Worm (Caenorhabditis elegans) whole organism, L1 larva: ENCODE measurements around the gene Y6E2A.7.

ENCODE experiments used
- ces-1 ChIP-seq: fragments of 150-350 bp; optimal IDR thresholded peaks from 2 replicates; lab custom pipeline; 2014; ENCODE audit warnings: missing biosample characterization, missing genetic modification reagents, missing genetic modification characterization
- pag-3 ChIP-seq: sonication (generic microtip); optimal IDR thresholded peaks from 2 replicates; lab custom pipeline; 2017; ENCODE audit warnings: missing genetic modification characterization, mild to moderate bottlenecking, missing compliant biosample characterization, antibody characterized with exemption, borderline replicate concordance; ENCODE audit not compliant: insufficient read depth
- sptf-1 ChIP-seq: fragments of 150-350 bp; optimal IDR thresholded peaks from 2 replicates; lab custom pipeline; 2014; ENCODE audit warnings: missing biosample characterization, missing genetic modification characterization
- sup-37 ChIP-seq: fragments of 200-800 bp; sonication (Bioruptor generic); optimal IDR thresholded peaks from 2 replicates; lab custom pipeline; 2018; ENCODE audit warnings: mild to moderate bottlenecking, missing genetic modification characterization, missing compliant biosample characterization

- TF ChIP-seq pag-3 (tag; lab: Kevin White, UChicago): no peak
- TF ChIP-seq sup-37 (GFP tag; lab: Kevin White, UChicago): no peak
- TF ChIP-seq ces-1: no peak
- TF ChIP-seq sptf-1 (tag; lab: Kevin White, UChicago): no peak
These were observed 46.0 kb upstream of the Y6E2A.7 start, which contains the start of gene nhr-51 for ce11 chrV:15673707-15674106.
